Worm (Caenorhabditis elegans) whole organism, mixed stage, embryonic: ENCODE measurements around the gene Y62H9A.15.

ENCODE experiments used
- ceh-39 ChIP-seq: fragments of 150-350 bp; optimal IDR thresholded peaks from 2 replicates; lab custom pipeline; 2014; ENCODE audit warnings: missing biosample characterization, missing genetic modification characterization
- elt-3 ChIP-seq: fragments of 150-350 bp; optimal IDR thresholded peaks from 2 replicates; lab custom pipeline; 2014; ENCODE audit warnings: missing biosample characterization, missing genetic modification characterization
- hlh-1 ChIP-seq: fragments of 150-350 bp; optimal IDR thresholded peaks from 2 replicates; lab custom pipeline; 2014; ENCODE audit warnings: missing biosample characterization, missing genetic modification reagents, missing genetic modification characterization
- unc-39 ChIP-seq: fragments of 150-350 bp; optimal IDR thresholded peaks from 2 replicates; lab custom pipeline; 2014; ENCODE audit warnings: missing biosample characterization, missing genetic modification characterization
- ztf-11 ChIP-seq: fragments of 150-350 bp; optimal IDR thresholded peaks from 2 replicates; lab custom pipeline; 2014; ENCODE audit warnings: missing biosample characterization, missing genetic modification characterization

DNA sequence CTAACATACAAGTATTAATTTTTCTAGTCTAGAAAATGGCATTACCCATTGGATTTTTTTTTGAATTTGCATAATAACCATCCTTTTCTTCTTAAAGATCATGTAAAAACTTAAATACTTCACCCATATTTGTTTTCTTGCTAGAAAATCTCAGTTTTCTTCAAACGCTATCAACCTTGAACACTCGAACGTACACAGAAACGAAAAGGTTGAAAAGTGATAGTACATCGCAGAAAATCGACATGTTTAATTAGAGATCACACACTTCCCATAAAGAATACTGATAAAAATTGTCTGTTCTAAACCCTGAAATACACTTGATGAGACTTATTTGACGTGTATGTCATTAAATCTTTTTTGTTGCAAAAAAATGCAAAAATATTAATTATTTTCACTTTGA, 17.6 kb upstream of the Y62H9A.15 start, which contains the start of gene F55G7.4:
- TF ChIP-seq unc-39 (tag; lab: Kevin White, UChicago) = no peak
- TF ChIP-seq ceh-39 (tag; lab: Kevin White, UChicago) = no peak
- no peak for TF ChIP-seq ztf-11 (tag; lab: Kevin White, UChicago)
- TF ChIP-seq hlh-1 (tag; lab: Kevin White, UChicago) = no peak
- no peak for TF ChIP-seq elt-3 (tag; lab: Kevin White, UChicago)
